Fruit fly (Drosophila melanogaster): ENCODE measurements around the gene Alp1.

Alp1 gene

DNA sequence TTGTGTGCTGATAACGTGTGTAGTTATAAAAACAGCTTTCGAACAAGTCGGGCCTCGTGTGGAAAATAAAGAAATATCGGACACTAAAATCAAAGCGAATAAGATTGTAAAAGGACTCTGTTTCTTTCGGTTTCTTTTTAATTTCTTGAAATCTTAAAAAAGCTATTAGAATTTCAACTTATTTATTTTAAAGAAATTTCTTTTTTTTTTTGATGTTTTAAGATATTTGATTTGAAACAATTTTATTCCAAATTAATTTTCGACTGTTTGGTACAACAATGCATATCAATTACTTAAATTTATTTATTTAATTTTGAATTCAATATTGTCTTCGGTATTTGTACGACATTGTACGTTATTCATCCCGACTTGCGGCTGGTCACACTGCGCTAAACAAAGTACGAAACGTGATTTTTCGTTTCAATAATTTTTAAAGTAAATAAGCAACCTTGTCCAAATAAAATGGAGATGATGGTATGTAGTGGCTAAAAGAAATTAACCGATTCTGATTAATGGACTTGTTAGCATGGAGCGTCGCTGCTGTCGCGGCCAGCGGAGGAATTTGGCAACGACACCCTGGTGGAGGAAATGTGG lies 48.2 kb upstream of the Alp1 start, which contains the start of the genes CG7202 and CG7519 (continued):
- 0 out of 2 replicates have a peak, but pooled peaks have one; percentile 12 for TF ChIP-seq Scr (GFP tag; IDR thresholded peaks at IDR 0.05; ENCODE audit: partially characterized antibody)
- TF ChIP-seq bcd (GFP tag; optimal IDR thresholded peaks at IDR 0.05) = no peak
- TF ChIP-seq lola (GFP tag; optimal IDR thresholded peaks at IDR 0.05) = no peak
- TF ChIP-seq NFAT (GFP tag; IDR thresholded peaks at IDR 0.05) = no peak
- no peak for TF ChIP-seq dpn (GFP tag; optimal IDR thresholded peaks at IDR 0.05)
- no peak for TF ChIP-seq Oaz (GFP tag; IDR thresholded peaks at IDR 0.05)
- TF ChIP-seq BEAF-32 (GFP tag; optimal IDR thresholded peaks at IDR 0.05) = peak; percentile 7
- no peak for TF ChIP-seq pum (GFP tag; optimal IDR thresholded peaks at IDR 0.05)
- TF ChIP-seq CG10267 (tag; optimal IDR thresholded peaks at IDR 0.05) = peak; percentile 8
- no peak for TF ChIP-seq pan (optimal IDR thresholded peaks at IDR 0.05)
- no peak for TF ChIP-seq pan (GFP tag; optimal IDR thresholded peaks at IDR 0.05 in 1 of 2, IDR thresholded peaks at IDR 0.05 in 1 of 2)
- no peak for TF ChIP-seq Kr (GFP tag; optimal IDR thresholded peaks at IDR 0.05)
- TF ChIP-seq lmd (GFP tag; IDR thresholded peaks at IDR 0.05) = no peak
- no peak for TF ChIP-seq HmgD (GFP tag; optimal IDR thresholded peaks at IDR 0.05)
- TF ChIP-seq YL-1 (GFP tag; optimal IDR thresholded peaks at IDR 0.05) = peak; percentile 33
- TF ChIP-seq CG8290 (GFP tag; optimal IDR thresholded peaks at IDR 0.05) = peak; percentile 13
- TF ChIP-seq CG8290 (tag; optimal IDR thresholded peaks at IDR 0.05) = no peak
- TF ChIP-seq CG1529 (GFP tag; optimal IDR thresholded peaks at IDR 0.05) = no peak
- no peak for TF ChIP-seq Nf-YB (GFP tag; optimal IDR thresholded peaks at IDR 0.05)
- no peak for TF ChIP-seq crol (GFP tag; IDR thresholded peaks at IDR 0.05)
- no peak for TF ChIP-seq bowl (GFP tag; IDR thresholded peaks at IDR 0.05)
- TF ChIP-seq Dp (GFP tag; optimal IDR thresholded peaks at IDR 0.05) = peak; percentile 42
- TF ChIP-seq pros (GFP tag; optimal IDR thresholded peaks at IDR 0.05) = no peak
- peak; percentile 72 for TF ChIP-seq stwl (tag; optimal IDR thresholded peaks at IDR 0.05)
- no peak for TF ChIP-seq CG10274 (GFP tag; optimal IDR thresholded peaks at IDR 0.05)
- TF ChIP-seq CG13624 (GFP tag; optimal IDR thresholded peaks at IDR 0.05) = no peak
- TF ChIP-seq HLH4C (GFP tag; IDR thresholded peaks at IDR 0.05; ENCODE audit: partially characterized antibody) = no peak
- TF ChIP-seq Rfx (GFP tag; IDR thresholded peaks at IDR 0.05) = no peak
- no peak for TF ChIP-seq z (GFP tag; IDR thresholded peaks at IDR 0.05)
- TF ChIP-seq CG15073 (GFP tag; optimal IDR thresholded peaks at IDR 0.05) = no peak
- TF ChIP-seq CG12299 (tag; optimal IDR thresholded peaks at IDR 0.05) = no peak
- no peak for TF ChIP-seq CG7987 (GFP tag; optimal IDR thresholded peaks at IDR 0.05)
- TF ChIP-seq CG10431 (GFP tag; optimal IDR thresholded peaks at IDR 0.05) = no peak
- no peak for TF ChIP-seq sqz (GFP tag; optimal IDR thresholded peaks at IDR 0.05)
- no peak for TF ChIP-seq CG6272 (GFP tag; IDR thresholded peaks at IDR 0.05)
- no peak for TF ChIP-seq so (GFP tag; IDR thresholded peaks at IDR 0.05)
- peak; percentile 27; the same call in 1 of the 3 replicates for TF ChIP-seq gce (GFP tag; IDR thresholded peaks at IDR 0.05)
- TF ChIP-seq phol (tag; optimal IDR thresholded peaks at IDR 0.05) = peak; percentile 9
- peak; percentile 26; the same call in 1 of the 2 replicates for TF ChIP-seq CG13287 (GFP tag; IDR thresholded peaks at IDR 0.05; ENCODE audit: partially characterized antibody)
- TF ChIP-seq CG2116 (GFP tag; optimal IDR thresholded peaks at IDR 0.05) = no peak
- TF ChIP-seq dm (GFP tag; optimal IDR thresholded peaks at IDR 0.05) = peak; percentile 38

DNA sequence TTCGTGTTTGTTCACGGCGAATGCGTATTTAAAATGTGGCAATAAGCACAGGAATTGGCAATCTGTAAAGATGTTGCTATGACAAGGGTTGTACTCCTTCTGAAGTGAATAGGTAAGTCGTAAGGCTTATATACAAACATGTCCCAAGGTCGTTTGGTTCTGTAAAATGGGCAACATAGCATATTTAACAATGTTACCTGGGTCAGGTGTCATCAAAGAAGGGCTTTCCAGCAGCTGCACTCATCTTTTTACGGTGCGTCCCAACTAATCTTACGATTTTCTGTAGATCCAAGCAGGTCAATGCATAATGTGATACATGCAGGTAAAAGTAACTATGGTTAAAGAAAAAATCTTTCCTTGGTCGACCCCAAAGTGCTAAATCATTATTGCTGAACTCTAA lies 45.9 kb upstream of the Alp1 start, which contains the start of gene Neu2:
TSS of gene Neu2 (minus strand) at position 101 of the 400 bp plus-strand sequence.
- no peak for TF ChIP-seq CG34422 (GFP tag; IDR thresholded peaks at IDR 0.05)
- peak; percentile 9 for TF ChIP-seq Neu2 (GFP tag; optimal IDR thresholded peaks at IDR 0.05; ENCODE audit: borderline replicate concordance)

All from whole organism, embryonic.